Worm (Caenorhabditis elegans): ENCODE data around the gene clec-139.

Gene clec-139

DNA sequence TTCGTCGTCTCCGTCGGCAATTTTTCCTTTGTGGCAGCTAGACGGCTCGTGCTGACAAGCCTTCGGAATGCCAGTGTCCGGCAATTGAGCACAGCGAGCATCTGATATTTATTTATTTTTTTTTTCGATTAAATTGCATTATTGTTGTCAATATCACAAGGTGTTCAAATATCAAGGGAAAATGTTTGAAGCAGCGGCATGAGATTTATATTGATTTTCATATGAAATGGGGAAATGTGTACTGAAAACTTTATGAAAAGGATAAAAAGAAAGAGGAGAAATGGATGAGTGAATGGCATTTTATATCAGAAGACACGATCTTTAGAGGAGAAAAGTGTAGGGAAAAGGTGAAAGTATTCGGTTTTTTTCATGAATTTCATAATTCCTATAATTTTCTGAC lies 19.0 kb downstream of the clec-139 start, which contains the start of gene coa-3:
TSS of gene coa-3 (minus strand) at position 101 of the 400 bp plus-strand sequence.
- TF ChIP-seq nhr-76 (tag; optimal IDR thresholded peaks at IDR 0.05) (no peak), blmp-1 (tag; optimal IDR thresholded peaks at IDR 0.05) (no peak), tbx-8 (GFP tag; optimal IDR thresholded peaks at IDR 0.05) (no peak), nhr-2 (tag; optimal IDR thresholded peaks at IDR 0.05) (no peak), nhr-12 (tag; optimal IDR thresholded peaks at IDR 0.05) (no peak), lsy-2 (tag; optimal IDR thresholded peaks at IDR 0.05) (no peak), ces-1 (GFP tag; optimal IDR thresholded peaks at IDR 0.05) (no peak), unc-62 (GFP tag; optimal IDR thresholded peaks at IDR 0.05) (no peak), ztf-11 (tag; optimal IDR thresholded peaks at IDR 0.05) (no peak), zip-8 (tag; optimal IDR thresholded peaks at IDR 0.05) (no peak), elt-1 (tag; optimal IDR thresholded peaks at IDR 0.05; ENCODE audit: borderline replicate concordance, insufficient read depth) (no peak), M03D4.4 (tag; optimal IDR thresholded peaks at IDR 0.05) (no peak), cnd-1 (tag; optimal IDR thresholded peaks at IDR 0.05) (no peak), lin-32 (GFP tag; optimal IDR thresholded peaks at IDR 0.05) (no peak), nhr-28 (tag; optimal IDR thresholded peaks at IDR 0.05) (no peak)

ce11 chrII:4601256-4601655 lies 20.3 kb downstream of the clec-139 start, which contains the start of gene ipla-1:
ipla-1 (minus strand) TSS chrII:4601356.
- TF ChIP-seq tbx-8 (GFP tag; optimal IDR thresholded peaks at IDR 0.05): no peak
- no peak for TF ChIP-seq ceh-39 (tag; optimal IDR thresholded peaks at IDR 0.05)
- no peak for TF ChIP-seq unc-120 (tag; optimal IDR thresholded peaks at IDR 0.05; ENCODE audit: poor library complexity, severe bottlenecking)
- TF ChIP-seq lsy-2 (tag; optimal IDR thresholded peaks at IDR 0.05): no peak
- TF ChIP-seq hlh-1 (tag; optimal IDR thresholded peaks at IDR 0.05): no peak
- no peak for TF ChIP-seq unc-39 (tag; optimal IDR thresholded peaks at IDR 0.05)
- no peak for TF ChIP-seq mls-2 (tag; optimal IDR thresholded peaks at IDR 0.05)
- TF ChIP-seq lin-32 (GFP tag; optimal IDR thresholded peaks at IDR 0.05): no peak
- TF ChIP-seq ceh-83 (GFP tag; optimal IDR thresholded peaks at IDR 0.05): no peak
- TF ChIP-seq M03D4.4 (tag; optimal IDR thresholded peaks at IDR 0.05): no peak
- no peak for TF ChIP-seq sem-2 (GFP tag; optimal IDR thresholded peaks at IDR 0.05)
- TF ChIP-seq nhr-28 (tag; optimal IDR thresholded peaks at IDR 0.05): no peak
- no peak for TF ChIP-seq ztf-11 (tag; optimal IDR thresholded peaks at IDR 0.05)
- no peak for TF ChIP-seq cnd-1 (tag; optimal IDR thresholded peaks at IDR 0.05)
- TF ChIP-seq ham-2 (GFP tag; optimal IDR thresholded peaks at IDR 0.05): no peak
- no peak for TF ChIP-seq snpc-4 (tag; optimal IDR thresholded peaks at IDR 0.05)
- no peak for TF ChIP-seq unc-62 (GFP tag; optimal IDR thresholded peaks at IDR 0.05)
- no peak for TF ChIP-seq elt-1 (tag; optimal IDR thresholded peaks at IDR 0.05; ENCODE audit: borderline replicate concordance, insufficient read depth)

DNA sequence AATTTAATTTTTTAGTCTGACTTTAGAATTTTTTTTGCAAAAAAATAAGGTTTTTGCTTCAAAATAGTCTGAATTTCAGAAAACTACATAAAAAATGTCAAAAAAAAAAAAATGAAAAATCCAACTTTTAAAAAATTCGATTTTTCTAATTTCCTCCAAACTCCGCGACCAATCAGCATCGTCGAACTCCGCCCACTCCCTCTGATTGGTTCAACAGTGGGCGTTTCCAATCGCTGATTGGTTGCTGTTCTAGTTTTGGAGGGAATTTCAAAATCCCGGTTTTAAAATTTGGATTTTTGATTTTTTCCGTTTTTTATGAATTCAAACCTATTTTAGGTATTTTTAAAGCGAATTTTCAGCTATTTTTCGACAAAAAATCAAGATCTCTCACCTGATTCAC lies 20.7 kb downstream of the clec-139 start:
- no peak for TF ChIP-seq tbx-8 (GFP tag; optimal IDR thresholded peaks at IDR 0.05)
- TF ChIP-seq bed-3 (GFP tag; optimal IDR thresholded peaks at IDR 0.05): no peak
- no peak for TF ChIP-seq sem-2 (GFP tag; optimal IDR thresholded peaks at IDR 0.05)
- TF ChIP-seq unc-62 (GFP tag; optimal IDR thresholded peaks at IDR 0.05): no peak
- no peak for TF ChIP-seq lsy-2 (tag; optimal IDR thresholded peaks at IDR 0.05)
- TF ChIP-seq lin-32 (GFP tag; optimal IDR thresholded peaks at IDR 0.05): no peak
- no peak for TF ChIP-seq nhr-28 (tag; optimal IDR thresholded peaks at IDR 0.05)
- TF ChIP-seq M03D4.4 (tag; optimal IDR thresholded peaks at IDR 0.05): no peak
- no peak for TF ChIP-seq unc-120 (tag; optimal IDR thresholded peaks at IDR 0.05; ENCODE audit: poor library complexity, severe bottlenecking)
- no peak for TF ChIP-seq mls-2 (tag; optimal IDR thresholded peaks at IDR 0.05)
- TF ChIP-seq ceh-39 (tag; optimal IDR thresholded peaks at IDR 0.05): no peak
- no peak for TF ChIP-seq flh-1 (GFP tag; optimal IDR thresholded peaks at IDR 0.05)

DNA sequence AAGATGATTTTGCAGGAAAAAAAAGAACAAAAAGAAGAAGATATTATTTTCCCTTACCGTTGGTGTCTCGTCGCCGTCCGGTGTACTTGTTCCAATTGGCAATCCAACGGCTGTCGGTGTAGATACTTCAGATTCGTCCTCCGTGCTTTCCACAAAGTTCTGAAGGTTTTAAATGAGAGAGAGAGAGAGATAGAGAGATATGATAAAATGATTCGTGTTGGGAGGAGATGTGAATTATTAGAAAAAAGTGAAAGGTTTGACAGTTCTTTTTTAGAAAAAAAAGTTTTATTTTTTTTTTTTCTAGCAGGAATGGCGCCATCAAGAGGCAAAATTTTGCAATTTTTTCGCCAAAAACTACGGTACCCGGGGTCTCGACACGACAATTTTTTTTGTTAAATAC lies 21.3 kb downstream of the clec-139 start:
- TF ChIP-seq ham-2 (GFP tag; optimal IDR thresholded peaks at IDR 0.05) (no peak), zip-8 (tag; optimal IDR thresholded peaks at IDR 0.05) (no peak), nhr-237 (tag; optimal IDR thresholded peaks at IDR 0.05) (no peak), mls-2 (tag; optimal IDR thresholded peaks at IDR 0.05) (no peak), mep-1 (tag; optimal IDR thresholded peaks at IDR 0.05) (no peak), nhr-12 (tag; optimal IDR thresholded peaks at IDR 0.05) (no peak), flh-1 (GFP tag; optimal IDR thresholded peaks at IDR 0.05) (no peak), elt-3 (tag; optimal IDR thresholded peaks at IDR 0.05) (no peak), mab-5 (tag; optimal IDR thresholded peaks at IDR 0.05) (no peak), unc-120 (tag; optimal IDR thresholded peaks at IDR 0.05; ENCODE audit: poor library complexity, severe bottlenecking) (no peak), tbx-8 (GFP tag; optimal IDR thresholded peaks at IDR 0.05) (no peak), bed-3 (GFP tag; optimal IDR thresholded peaks at IDR 0.05) (no peak), unc-39 (tag; optimal IDR thresholded peaks at IDR 0.05) (no peak)

DNA sequence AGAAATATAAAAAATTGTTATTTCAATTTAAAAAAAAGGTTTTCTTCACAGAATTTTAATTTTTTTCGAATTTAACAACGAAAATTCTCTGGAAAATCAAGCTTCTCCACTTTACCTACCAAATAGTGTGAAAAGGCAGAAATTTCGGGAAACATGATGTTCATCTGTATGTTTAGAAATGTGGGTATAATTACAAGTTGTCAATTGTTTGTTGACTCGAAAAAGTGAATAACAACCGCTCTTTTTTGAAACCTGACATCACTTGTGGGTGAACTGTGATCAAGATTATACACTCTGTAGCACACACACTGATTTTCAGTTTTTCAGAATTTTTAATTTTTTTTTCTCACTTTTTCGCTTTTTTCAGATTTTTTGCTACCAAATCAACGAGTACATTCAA lies 21.7 kb downstream of the clec-139 start:
- TF ChIP-seq snpc-4 (tag; optimal IDR thresholded peaks at IDR 0.05) (no peak), ztf-11 (tag; optimal IDR thresholded peaks at IDR 0.05) (no peak), ceh-83 (GFP tag; optimal IDR thresholded peaks at IDR 0.05) (no peak), unc-120 (tag; optimal IDR thresholded peaks at IDR 0.05; ENCODE audit: poor library complexity, severe bottlenecking) (no peak), mep-1 (tag; optimal IDR thresholded peaks at IDR 0.05) (no peak), M03D4.4 (tag; optimal IDR thresholded peaks at IDR 0.05) (no peak), mls-2 (tag; optimal IDR thresholded peaks at IDR 0.05) (no peak), mab-5 (tag; optimal IDR thresholded peaks at IDR 0.05) (no peak), unc-39 (tag; optimal IDR thresholded peaks at IDR 0.05) (no peak), lin-32 (GFP tag; optimal IDR thresholded peaks at IDR 0.05) (no peak), tbx-8 (GFP tag; optimal IDR thresholded peaks at IDR 0.05) (no peak), blmp-1 (tag; optimal IDR thresholded peaks at IDR 0.05) (no peak)

Measured in whole organism, mixed stage, embryonic.